Fruit fly (Drosophila melanogaster) whole organism, embryonic: Measurements from ENCODE around the gene Nazo.
A peak's percentile ranks its signal among the peaks of the same experiment; 100 is the strongest.

Experiments
- Bdp1 ChIP-seq: fragments of 200-800 bp; sonication (Bioruptor generic); optimal IDR thresholded peaks from 3 replicates; lab custom pipeline; 2016; ENCODE audit warnings: missing biosample characterization, missing genetic modification characterization
- C15 ChIP-seq: fragments of 200-800 bp; sonication (Bioruptor generic); IDR thresholded peaks from 3 replicates; pipeline ENCODE4 v1.3.6; 2022; ENCODE audit warnings: missing biosample characterization, missing genetic modification characterization
- CG13287 ChIP-seq: fragments of 200-800 bp; sonication (Bioruptor generic); IDR thresholded peaks from 2 replicates; pipeline ENCODE4 v1.3.6; 2022; ENCODE audit warnings: missing biosample characterization, missing genetic modification characterization; ENCODE audit not compliant: partially characterized antibody
- CG1603 ChIP-seq: fragments of 200-800 bp; sonication (Bioruptor generic); optimal IDR thresholded peaks from 2 replicates; lab custom pipeline; 2019; ENCODE audit warnings: missing biosample characterization, mild to moderate bottlenecking, missing genetic modification characterization, moderate library complexity
- CG1647 ChIP-seq: fragments of 200-800 bp; sonication (Bioruptor generic); optimal IDR thresholded peaks from 3 replicates; lab custom pipeline; 2016; ENCODE audit warnings: missing biosample characterization, missing genetic modification characterization
- CG16815 ChIP-seq: fragments of 200-800 bp; sonication (Bioruptor generic); optimal IDR thresholded peaks from 3 replicates; lab custom pipeline; 2017; ENCODE audit warnings: missing biosample characterization, mild to moderate bottlenecking, missing genetic modification characterization
- CG17186 ChIP-seq: fragments of 200-800 bp; sonication (Bioruptor generic); optimal IDR thresholded peaks from 3 replicates; lab custom pipeline; 2017; ENCODE audit warnings: missing biosample characterization, missing genetic modification reagents, missing genetic modification characterization
- CG2712 ChIP-seq: fragments of 200-800 bp; optimal IDR thresholded peaks from 3 replicates; lab custom pipeline; 2019; ENCODE audit warnings: missing biosample characterization, mild to moderate bottlenecking, missing genetic modification characterization, moderate library complexity
- CG3407 ChIP-seq: fragments of 200-800 bp; sonication (Bioruptor generic); optimal IDR thresholded peaks from 2 replicates; lab custom pipeline; 2018; ENCODE audit warnings: missing biosample characterization, mild to moderate bottlenecking, missing genetic modification characterization
- CG3995 ChIP-seq: fragments of 200-800 bp; sonication (Bioruptor generic); optimal IDR thresholded peaks from 3 replicates; lab custom pipeline; 2016; ENCODE audit warnings: missing biosample characterization, missing genetic modification characterization
- CG43689 ChIP-seq: fragments of 200-800 bp; sonication (Bioruptor generic); IDR thresholded peaks from 2 replicates; pipeline ENCODE4 v1.3.6; 2022; ENCODE audit warnings: missing biosample characterization, missing genetic modification characterization
- CG7963 ChIP-seq: fragments of 200-800 bp; sonication (Bioruptor generic); IDR thresholded peaks from 3 replicates; pipeline ENCODE4 v1.3.6; 2022; ENCODE audit warnings: missing biosample characterization, missing genetic modification characterization; ENCODE audit not compliant: partially characterized antibody
- CG9437 ChIP-seq: fragments of 200-800 bp; sonication (Bioruptor generic); optimal IDR thresholded peaks from 2 replicates; lab custom pipeline; 2018; ENCODE audit warnings: missing biosample characterization, mild to moderate bottlenecking, missing genetic modification characterization
- CHES-1-like ChIP-seq: fragments of 200-800 bp; sonication (Bioruptor generic); optimal IDR thresholded peaks from 2 replicates; lab custom pipeline; 2016; ENCODE audit warnings: missing biosample characterization, missing genetic modification characterization
- Chrac-16 ChIP-seq: fragments of 200-800 bp; sonication (Bioruptor generic); optimal IDR thresholded peaks from 3 replicates; lab custom pipeline; 2016; ENCODE audit warnings: missing biosample characterization, missing genetic modification characterization
- Eip74EF ChIP-seq, 2 experiments: fragments of 200-800 bp in 1 of 2; fragments of >200 bp in 1 of 2; sonication (Bioruptor generic) in 1 of 2; optimal IDR thresholded peaks; 2 replicates each; lab custom pipeline; 2017 to 2019; ENCODE audit warnings: missing biosample characterization in 2 of 2, missing genetic modification characterization in 2 of 2, mild to moderate bottlenecking in 1 of 2, moderate library complexity in 1 of 2
- Fer3 ChIP-seq: fragments of 200-800 bp; sonication (Bioruptor generic); optimal IDR thresholded peaks from 2 replicates; lab custom pipeline; 2018; ENCODE audit warnings: missing biosample characterization, mild to moderate bottlenecking, missing genetic modification characterization, moderate library complexity
- HLH4C ChIP-seq: fragments of 200-800 bp; sonication (Bioruptor generic); IDR thresholded peaks from 3 replicates; pipeline ENCODE4 v1.3.6; 2022; ENCODE audit warnings: missing biosample characterization, missing genetic modification characterization; ENCODE audit not compliant: partially characterized antibody
- Hr78 ChIP-seq, 2 experiments: fragments of 200-800 bp in 1 of 2; fragments of >200 bp in 1 of 2; sonication (Bioruptor generic) in 1 of 2; optimal IDR thresholded peaks; 2 replicates each; lab custom pipeline; 2017 to 2019; ENCODE audit warnings: missing biosample characterization in 2 of 2, missing genetic modification characterization in 2 of 2, mild to moderate bottlenecking in 1 of 2, moderate library complexity in 1 of 2
- NFAT ChIP-seq: fragments of 200-800 bp; sonication (Bioruptor generic); IDR thresholded peaks from 2 replicates; pipeline ENCODE4 v1.3.6; 2022; ENCODE audit warnings: missing biosample characterization, missing genetic modification characterization
- Nf-YC ChIP-seq: fragments of 200-800 bp; optimal IDR thresholded peaks from 3 replicates; lab custom pipeline; 2019; ENCODE audit warnings: missing biosample characterization, mild to moderate bottlenecking, missing genetic modification characterization, moderate library complexity
- Poxn ChIP-seq: fragments of 200-800 bp; sonication (Bioruptor generic); IDR thresholded peaks from 2 replicates; pipeline ENCODE4 v1.3.6; 2022; ENCODE audit warnings: missing biosample characterization, missing genetic modification characterization
- Stat92E ChIP-seq, 3 experiments: fragments of >200 bp in 2 of 3; fragments of 200-800 bp in 1 of 3; sonication (Bioruptor generic) in 1 of 3; optimal IDR thresholded peaks; 2 replicates each; lab custom pipeline; 2017 to 2019; ENCODE audit warnings: missing biosample characterization in 3 of 3, missing genetic modification characterization in 3 of 3, mild to moderate bottlenecking in 1 of 3, moderate library complexity in 1 of 3
- TFAM ChIP-seq: fragments of 200-800 bp; sonication (Bioruptor generic); optimal IDR thresholded peaks from 2 replicates; lab custom pipeline; 2017; ENCODE audit warnings: missing biosample characterization, missing genetic modification characterization, inconsistent platforms
- Taf1 ChIP-seq: fragments of 200-800 bp; sonication (Bioruptor generic); IDR thresholded peaks from 2 replicates; pipeline ENCODE4 v1.3.6; 2022; ENCODE audit warnings: missing biosample characterization, missing genetic modification characterization
- Trl ChIP-seq, 3 experiments: fragments of >200 bp in 2 of 3; fragments of 200-800 bp in 1 of 3; sonication (Bioruptor generic) in 1 of 3; optimal IDR thresholded peaks; 2 replicates in 1 of 3; 3 replicates in 2 of 3; lab custom pipeline; 2016 to 2017; ENCODE audit warnings: missing biosample characterization in 1 of 3, missing genetic modification characterization in 1 of 3
- al ChIP-seq: fragments of 200-800 bp; sonication (Bioruptor generic); IDR thresholded peaks from 2 replicates; pipeline ENCODE4 v1.3.6; 2022; ENCODE audit warnings: missing biosample characterization, missing genetic modification characterization
- bbx ChIP-seq: fragments of 200-800 bp; sonication (Bioruptor generic); IDR thresholded peaks from 2 replicates; pipeline ENCODE4 v1.3.6; 2022; ENCODE audit warnings: missing biosample characterization, missing genetic modification characterization; ENCODE audit not compliant: partially characterized antibody
- danr ChIP-seq: fragments of 200-800 bp; sonication (Bioruptor generic); IDR thresholded peaks from 2 replicates; pipeline ENCODE4 v1.3.6; 2022; ENCODE audit warnings: missing biosample characterization, missing genetic modification characterization
- ftz-f1 ChIP-seq: fragments of 200-800 bp; sonication (Bioruptor generic); optimal IDR thresholded peaks from 2 replicates; lab custom pipeline; 2016; ENCODE audit warnings: missing biosample characterization, missing genetic modification characterization
- grn ChIP-seq: fragments of 200-800 bp; sonication (Bioruptor generic); optimal IDR thresholded peaks from 3 replicates; lab custom pipeline; 2017; ENCODE audit warnings: missing biosample characterization, missing genetic modification characterization
- lab ChIP-seq: fragments of 200-800 bp; sonication (Bioruptor generic); optimal IDR thresholded peaks from 3 replicates; lab custom pipeline; 2017; ENCODE audit warnings: missing biosample characterization, missing genetic modification characterization, mild to moderate bottlenecking, moderate library complexity, missing genetic modification reagents
- lilli ChIP-seq: fragments of 200-800 bp; sonication (Bioruptor generic); optimal IDR thresholded peaks from 3 replicates; lab custom pipeline; 2016; ENCODE audit warnings: missing biosample characterization, missing genetic modification characterization
- lmd ChIP-seq: fragments of 200-800 bp; sonication (Bioruptor generic); IDR thresholded peaks from 2 replicates; pipeline ENCODE4 v1.3.6; 2022; ENCODE audit warnings: missing biosample characterization, missing genetic modification characterization
- mam ChIP-seq: fragments of 200-800 bp; sonication (Bioruptor generic); optimal IDR thresholded peaks from 3 replicates; lab custom pipeline; 2016; ENCODE audit warnings: missing biosample characterization, missing genetic modification characterization
- oc ChIP-seq: fragments of 200-800 bp; sonication (Bioruptor generic); optimal IDR thresholded peaks from 2 replicates; lab custom pipeline; 2018; ENCODE audit warnings: missing biosample characterization, mild to moderate bottlenecking, missing genetic modification characterization, moderate library complexity
- prd ChIP-seq, 3 experiments: fragments of >200 bp in 2 of 3; fragments of 200-800 bp in 1 of 3; sonication (Bioruptor generic) in 1 of 3; optimal IDR thresholded peaks in 2 of 3; IDR thresholded peaks in 1 of 3; 2 replicates in 2 of 3; 3 replicates in 1 of 3; pipeline versions ENCODE4 v1.3.6 to Lab custom; 2017 to 2022; ENCODE audit warnings: missing biosample characterization in 1 of 3, missing genetic modification characterization in 1 of 3
- pum ChIP-seq: fragments of 200-800 bp; sonication (Bioruptor generic); optimal IDR thresholded peaks from 2 replicates; lab custom pipeline; 2016; ENCODE audit warnings: missing biosample characterization, missing genetic modification characterization
- row ChIP-seq: fragments of 200-800 bp; sonication (Bioruptor generic); IDR thresholded peaks from 3 replicates; pipeline ENCODE4 v1.3.6; 2022; ENCODE audit warnings: missing biosample characterization, missing genetic modification characterization
- schlank ChIP-seq: fragments of 200-800 bp; sonication (Bioruptor generic); optimal IDR thresholded peaks from 2 replicates; lab custom pipeline; 2018; ENCODE audit warnings: missing biosample characterization, mild to moderate bottlenecking, missing genetic modification characterization
- slbo ChIP-seq: fragments of 200-800 bp; sonication (Bioruptor generic); IDR thresholded peaks from 2 replicates; pipeline ENCODE4 v1.3.6; 2022; ENCODE audit warnings: missing biosample characterization, missing genetic modification characterization
- so ChIP-seq: fragments of 200-800 bp; sonication (Bioruptor generic); IDR thresholded peaks from 3 replicates; pipeline ENCODE4 v1.3.6; 2022; ENCODE audit warnings: missing biosample characterization, missing genetic modification characterization
- toy ChIP-seq: fragments of 200-800 bp; sonication (Bioruptor generic); IDR thresholded peaks from 2 replicates; pipeline ENCODE4 v1.3.6; 2022; ENCODE audit warnings: missing biosample characterization, missing genetic modification characterization
- twi ChIP-seq: fragments of 200-800 bp; optimal IDR thresholded peaks from 2 replicates; lab custom pipeline; 2019; ENCODE audit warnings: missing biosample characterization, mild to moderate bottlenecking, missing genetic modification characterization, moderate library complexity
- unc-4 ChIP-seq: fragments of 200-800 bp; sonication (Bioruptor generic); IDR thresholded peaks from 2 replicates; pipeline ENCODE4 v1.3.6; 2022; ENCODE audit warnings: missing biosample characterization, missing genetic modification characterization; ENCODE audit not compliant: partially characterized antibody
- vvl ChIP-seq: fragments of 200-800 bp; sonication (Bioruptor generic); IDR thresholded peaks from 2 replicates; pipeline ENCODE4 v1.3.6; 2022; ENCODE audit warnings: missing biosample characterization, missing genetic modification characterization
- wor ChIP-seq: fragments of 200-800 bp; sonication (Bioruptor generic); IDR thresholded peaks from 2 replicates; pipeline ENCODE4 v1.3.6; 2022; ENCODE audit warnings: missing biosample characterization, missing genetic modification characterization
- z ChIP-seq: fragments of 200-800 bp; sonication (Bioruptor generic); IDR thresholded peaks from 3 replicates; pipeline ENCODE4 v1.3.6; 2022; ENCODE audit warnings: missing biosample characterization, missing genetic modification characterization
- zf30C ChIP-seq: fragments of 200-800 bp; sonication (Bioruptor generic); optimal IDR thresholded peaks from 3 replicates; lab custom pipeline; 2018; ENCODE audit warnings: missing biosample characterization, mild to moderate bottlenecking, missing genetic modification characterization
- zfh1 ChIP-seq: fragments of 200-800 bp; sonication (Bioruptor generic); IDR thresholded peaks from 3 replicates; pipeline ENCODE4 v1.3.6; 2022; ENCODE audit warnings: missing biosample characterization, missing genetic modification characterization

The Nazo gene

dm6 chr3R:8288790-8289189 lies 1.1 kb downstream of the Nazo start:
- TF ChIP-seq CG7963 (GFP tag; lab: Robert Waterston, UW), result no peak
- peak; percentile 88 for TF ChIP-seq twi (tag; lab: Kevin White, UChicago)
- TF ChIP-seq Poxn (GFP tag; lab: Robert Waterston, UW), result no peak
- TF ChIP-seq z (GFP tag; lab: Robert Waterston, UW), result no peak
- no peak for TF ChIP-seq CHES-1-like (GFP tag; lab: Kevin White, UChicago)
- TF ChIP-seq C15, result no peak
- TF ChIP-seq grn, result peak; percentile 25
- no peak for TF ChIP-seq al (GFP tag; lab: Robert Waterston, UW)
- TF ChIP-seq prd (optimal IDR thresholded peaks at IDR 0.05; lab: Kevin White, UChicago), result no peak
- TF ChIP-seq prd (GFP tag; IDR thresholded peaks at IDR 0.05; lab: Robert Waterston, UW), result peak; percentile 27; the same call in 1 of the 3 replicates
- TF ChIP-seq unc-4 (GFP tag; lab: Robert Waterston, UW), result no peak
- TF ChIP-seq row (GFP tag; lab: Robert Waterston, UW), result 0 out of 3 replicates have a peak, but pooled peaks have one; percentile 28
- TF ChIP-seq mam, result no peak
- no peak for TF ChIP-seq CG43689 (GFP tag; lab: Robert Waterston, UW)
- TF ChIP-seq Fer3 (tag; lab: Kevin White, UChicago), result no peak
- TF ChIP-seq CG17186, result no peak
- TF ChIP-seq bbx, result no peak
- TF ChIP-seq zf30C, result peak; percentile 92
- TF ChIP-seq TFAM, result no peak
- TF ChIP-seq Eip74EF (GFP tag; optimal IDR thresholded peaks at IDR 0.05; lab: Kevin White, UChicago), result no peak
- no peak for TF ChIP-seq CG2712
- TF ChIP-seq zfh1, result 0 out of 3 replicates have a peak, but pooled peaks have one; percentile 6
- no peak for TF ChIP-seq pum (GFP tag; lab: Kevin White, UChicago)
- no peak for TF ChIP-seq so (GFP tag; lab: Robert Waterston, UW)
- TF ChIP-seq CG16815 (GFP tag; lab: Kevin White, UChicago), result no peak
- no peak for TF ChIP-seq Taf1 (GFP tag; lab: Robert Waterston, UW)
- no peak for TF ChIP-seq Chrac-16 (GFP tag; lab: Kevin White, UChicago)
- no peak for TF ChIP-seq Stat92E (GFP tag; optimal IDR thresholded peaks at IDR 0.05; lab: Kevin White, UChicago)
- no peak for TF ChIP-seq lmd
- no peak for TF ChIP-seq Hr78 (GFP tag; optimal IDR thresholded peaks at IDR 0.05; lab: Kevin White, UChicago)
- TF ChIP-seq CG13287 (GFP tag; lab: Robert Waterston, UW), result no peak
- no peak for TF ChIP-seq lilli (GFP tag; lab: Kevin White, UChicago)
- TF ChIP-seq CG9437 (GFP tag; lab: Kevin White, UChicago), result no peak
- TF ChIP-seq Trl (optimal IDR thresholded peaks at IDR 0.05; lab: Kevin White, UChicago), result no peak
- TF ChIP-seq Trl (GFP tag; optimal IDR thresholded peaks at IDR 0.05; lab: Kevin White, UChicago), result no peak
- TF ChIP-seq Bdp1, result no peak
- no peak for TF ChIP-seq danr (GFP tag; lab: Robert Waterston, UW)
- no peak for TF ChIP-seq CG1647 (GFP tag; lab: Kevin White, UChicago)
- no peak for TF ChIP-seq Nf-YC
- TF ChIP-seq CG1603 (tag; lab: Kevin White, UChicago), result no peak
- no peak for TF ChIP-seq slbo (GFP tag; lab: Robert Waterston, UW)
- no peak for TF ChIP-seq CG3995
- no peak for TF ChIP-seq schlank (tag; lab: Kevin White, UChicago)
- no peak for TF ChIP-seq oc
- no peak for TF ChIP-seq lab
- TF ChIP-seq HLH4C (GFP tag; lab: Robert Waterston, UW), result no peak
- TF ChIP-seq NFAT (GFP tag; lab: Robert Waterston, UW), result no peak
- TF ChIP-seq ftz-f1 (GFP tag; lab: Kevin White, UChicago), result no peak
- no peak for TF ChIP-seq wor (GFP tag; lab: Robert Waterston, UW)
- no peak for TF ChIP-seq toy (GFP tag; lab: Robert Waterston, UW)
- no peak for TF ChIP-seq CG3407 (GFP tag; lab: Kevin White, UChicago)
- 0 out of 2 replicates have a peak, but pooled peaks have one; percentile 22 for TF ChIP-seq vvl (GFP tag; lab: Robert Waterston, UW)
